Worm (Caenorhabditis elegans): ENCODE measurements around the gene unc-3.

DNA sequence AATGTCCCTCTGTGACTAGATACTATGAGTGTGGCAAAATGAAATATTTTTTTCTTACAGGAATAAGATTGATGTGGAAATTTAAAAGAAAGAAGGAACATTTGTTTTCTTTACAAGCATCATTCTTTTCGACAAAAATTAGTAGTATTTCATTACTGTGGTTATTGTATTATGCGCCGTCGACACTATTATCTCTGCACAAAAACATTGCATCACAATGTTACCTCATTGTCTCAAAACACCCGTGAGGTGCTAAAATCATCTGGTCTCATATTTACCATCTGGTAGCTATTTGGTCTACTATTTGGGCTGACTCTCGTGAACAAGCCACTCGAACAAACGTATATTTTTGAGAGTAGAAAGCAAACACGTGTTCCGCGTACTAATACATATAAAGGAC, 13.8 kb upstream of the unc-3 start:
- TF ChIP-seq W03F9.2 (tag; optimal IDR thresholded peaks at IDR 0.05), result no peak
- no peak for TF ChIP-seq him-1 (tag; optimal IDR thresholded peaks at IDR 0.05)
- TF ChIP-seq dao-5 (tag; optimal IDR thresholded peaks at IDR 0.05), result no peak
